Worm (Caenorhabditis elegans) whole organism, L1 larva: ENCODE measurements around the gene F54D12.8.

Source experiments
- dpl-1 ChIP-seq, 3 experiments: fragments of 150-350 bp in 2 of 3; sonication (generic microtip) in 1 of 3; optimal IDR thresholded peaks; 2 replicates each; lab custom pipeline; 2014 to 2017; ENCODE audit warnings: missing biosample characterization in 3 of 3, missing genetic modification characterization in 3 of 3, missing genetic modification reagents in 3 of 3
- elt-3 ChIP-seq, 6 experiments: fragments of 150-350 bp in 1 of 6; sonication (generic microtip); optimal IDR thresholded peaks; 2 replicates each; lab custom pipeline; 2017 to 2018; ENCODE audit warnings: missing biosample characterization in 6 of 6, missing genetic modification characterization in 6 of 6, inconsistent platforms in 1 of 6
- grh-1 ChIP-seq: fragments of 200-800 bp; sonication (Bioruptor generic); IDR thresholded peaks from 2 replicates; pipeline ENCODE4 v1.3.6; 2022; ENCODE audit warnings: missing genetic modification reagents, missing genetic modification characterization, missing compliant biosample characterization
- lin-35 ChIP-seq, 2 experiments: fragments of 150-350 bp; optimal IDR thresholded peaks; 2 replicates each; lab custom pipeline; 2014; ENCODE audit warnings: missing biosample characterization in 2 of 2, missing genetic modification characterization in 2 of 2, missing genetic modification reagents in 2 of 2
- mep-1 ChIP-seq: fragments of 150-350 bp; optimal IDR thresholded peaks from 2 replicates; lab custom pipeline; 2014; ENCODE audit warnings: missing biosample characterization, missing genetic modification characterization
- pax-3 ChIP-seq: fragments of 200-800 bp; sonication (Bioruptor generic); optimal IDR thresholded peaks from 2 replicates; lab custom pipeline; 2018; ENCODE audit warnings: mild to moderate bottlenecking, missing genetic modification characterization, moderate library complexity, missing compliant biosample characterization
- rnt-1 ChIP-seq: sonication (generic microtip); optimal IDR thresholded peaks from 2 replicates; lab custom pipeline; 2016; ENCODE audit warnings: mild to moderate bottlenecking, missing genetic modification characterization, moderate library complexity, missing compliant biosample characterization

- no peak for TF ChIP-seq grh-1 (GFP tag; lab: Robert Waterston, UW)
- TF ChIP-seq pax-3 (tag; lab: Kevin White, UChicago) = no peak
- no peak for TF ChIP-seq dpl-1 (GFP tag; optimal IDR thresholded peaks at IDR 0.05; lab: Kevin White, UChicago)
- TF ChIP-seq mep-1 (tag; lab: Kevin White, UChicago) = no peak
- TF ChIP-seq rnt-1 (tag; lab: Kevin White, UChicago) = no peak
- TF ChIP-seq elt-3 (tag; optimal IDR thresholded peaks at IDR 0.05; lab: Kevin White, UChicago) = no peak
- no peak for TF ChIP-seq lin-35 (GFP tag; optimal IDR thresholded peaks at IDR 0.05; lab: Kevin White, UChicago)
These were observed 19.6 kb downstream of the F54D12.8 start, which contains the start of gene F54D12.10 for ce11 chrII:1378259-1378658.
